Worm (Caenorhabditis elegans) whole organism, young adult: ENCODE results near the gene oig-4.

Source experiments
- B0261.1 ChIP-seq: sonication (generic microtip); optimal IDR thresholded peaks from 2 replicates; lab custom pipeline; 2016; ENCODE audit warnings: mild to moderate bottlenecking, missing genetic modification characterization, moderate library complexity, missing compliant biosample characterization
- D2030.7 ChIP-seq: fragments of 200-800 bp; sonication (Bioruptor generic); IDR thresholded peaks from 2 replicates; pipeline ENCODE4 v1.3.6; 2022; ENCODE audit warnings: missing genetic modification reagents, missing genetic modification characterization, missing compliant biosample characterization
- F23B12.7 ChIP-seq: sonication (generic microtip); optimal IDR thresholded peaks from 2 replicates; lab custom pipeline; 2017; ENCODE audit warnings: missing genetic modification characterization, mild to moderate bottlenecking, missing compliant biosample characterization, antibody characterized with exemption, moderate library complexity; ENCODE audit not compliant: insufficient read depth
- F49E8.2 ChIP-seq: sonication (generic microtip); optimal IDR thresholded peaks from 3 replicates; lab custom pipeline; 2017; ENCODE audit warnings: missing genetic modification characterization, mild to moderate bottlenecking, missing compliant biosample characterization, antibody characterized with exemption, moderate library complexity; ENCODE audit not compliant: insufficient read depth
- K11D2.4 ChIP-seq: fragments of 200-800 bp; sonication (Bioruptor generic); IDR thresholded peaks from 2 replicates; pipeline ENCODE4 v1.3.6; 2022; ENCODE audit warnings: missing genetic modification reagents, missing genetic modification characterization, missing compliant biosample characterization
- K12H6.12 ChIP-seq: fragments of 200-800 bp; sonication (Bioruptor generic); optimal IDR thresholded peaks from 2 replicates; lab custom pipeline; 2018; ENCODE audit warnings: mild to moderate bottlenecking, missing genetic modification characterization, missing compliant biosample characterization
- Y95B8A.8 ChIP-seq: fragments of 200-800 bp; sonication (Bioruptor generic); IDR thresholded peaks from 2 replicates; pipeline ENCODE4 v1.3.6; 2022; ENCODE audit warnings: missing genetic modification reagents, missing genetic modification characterization, missing compliant biosample characterization
- akir-1 ChIP-seq: fragments of 200-800 bp; sonication (Bioruptor generic); optimal IDR thresholded peaks from 2 replicates; lab custom pipeline; 2018; ENCODE audit warnings: mild to moderate bottlenecking, missing genetic modification characterization, moderate library complexity, missing compliant biosample characterization
- ama-1 ChIP-seq, 3 experiments: fragments of 150-350 bp in 1 of 3; sonication (generic microtip) in 2 of 3; optimal IDR thresholded peaks; 2 replicates each; lab custom pipeline; 2014 to 2018; ENCODE audit warnings: missing biosample characterization in 2 of 3, missing genetic modification characterization in 2 of 3, missing genetic modification reagents in 2 of 3
- attf-6 ChIP-seq: fragments of 200-800 bp; sonication (Bioruptor generic); IDR thresholded peaks from 2 replicates; pipeline ENCODE4 v1.3.6; 2022; ENCODE audit warnings: missing genetic modification reagents, missing genetic modification characterization, missing compliant biosample characterization
- ceh-27 ChIP-seq: fragments of 200-800 bp; sonication (Bioruptor generic); optimal IDR thresholded peaks from 2 replicates; lab custom pipeline; 2018; ENCODE audit warnings: mild to moderate bottlenecking, missing genetic modification characterization, moderate library complexity, missing compliant biosample characterization
- ceh-58 ChIP-seq: fragments of 200-800 bp; sonication (Bioruptor generic); IDR thresholded peaks from 2 replicates; pipeline ENCODE4 v1.3.6; 2022; ENCODE audit warnings: missing genetic modification characterization, missing compliant biosample characterization
- chd-7 ChIP-seq: sonication (generic microtip); optimal IDR thresholded peaks from 2 replicates; lab custom pipeline; 2016; ENCODE audit warnings: mild to moderate bottlenecking, missing genetic modification characterization, moderate library complexity, missing compliant biosample characterization
- fkh-3 ChIP-seq: sonication (generic microtip); optimal IDR thresholded peaks from 2 replicates; lab custom pipeline; 2016; ENCODE audit warnings: mild to moderate bottlenecking, missing genetic modification characterization, missing compliant biosample characterization
- gei-17 ChIP-seq: fragments of 200-800 bp; sonication (Bioruptor generic); optimal IDR thresholded peaks from 2 replicates; lab custom pipeline; 2018; ENCODE audit warnings: mild to moderate bottlenecking, missing genetic modification characterization, missing compliant biosample characterization
- lir-1 ChIP-seq: fragments of 200-800 bp; sonication (Bioruptor generic); conservative IDR thresholded peaks from 2 replicates; pipeline ENCODE4 v1.3.6; 2022; ENCODE audit warnings: missing genetic modification reagents, missing genetic modification characterization, missing compliant biosample characterization
- lsy-27 ChIP-seq: sonication (generic microtip); optimal IDR thresholded peaks from 2 replicates; lab custom pipeline; 2017; ENCODE audit warnings: missing genetic modification characterization, mild to moderate bottlenecking, missing compliant biosample characterization, antibody characterized with exemption, missing genotype, borderline replicate concordance; ENCODE audit not compliant: insufficient read depth
- madf-6 ChIP-seq: fragments of 200-800 bp; sonication (Bioruptor generic); IDR thresholded peaks from 2 replicates; pipeline ENCODE4 v1.3.6; 2022; ENCODE audit warnings: missing genetic modification reagents, missing genetic modification characterization, missing compliant biosample characterization
- madf-8 ChIP-seq: fragments of 200-800 bp; sonication (Bioruptor generic); conservative IDR thresholded peaks from 2 replicates; pipeline ENCODE4 v1.3.6; 2022; ENCODE audit warnings: missing genetic modification reagents, missing genetic modification characterization, missing compliant biosample characterization
- nfya-1 ChIP-seq: sonication (generic microtip); optimal IDR thresholded peaks from 2 replicates; lab custom pipeline; 2017; ENCODE audit warnings: antibody characterized with exemption, missing compliant biosample characterization, missing genetic modification characterization, borderline replicate concordance; ENCODE audit not compliant: insufficient read depth
- nhr-90 ChIP-seq: sonication (generic microtip); optimal IDR thresholded peaks from 2 replicates; lab custom pipeline; 2016; ENCODE audit warnings: missing genotype, mild to moderate bottlenecking, missing genetic modification characterization, missing compliant biosample characterization
- pbrm-1 ChIP-seq: fragments of 200-800 bp; sonication (Bioruptor generic); IDR thresholded peaks from 2 replicates; pipeline ENCODE4 v1.3.6; 2022; ENCODE audit warnings: missing genetic modification reagents, missing genetic modification characterization, missing compliant biosample characterization
- rcor-1 ChIP-seq: fragments of 200-800 bp; sonication (Bioruptor generic); IDR thresholded peaks from 2 replicates; pipeline ENCODE4 v1.3.6; 2022; ENCODE audit warnings: missing genetic modification reagents, missing genetic modification characterization, missing compliant biosample characterization
- sptf-2 ChIP-seq: fragments of 200-800 bp; sonication (Bioruptor generic); optimal IDR thresholded peaks from 2 replicates; lab custom pipeline; 2018; ENCODE audit warnings: mild to moderate bottlenecking, missing genetic modification characterization, missing compliant biosample characterization
- tbp1 ChIP-seq: fragments of 200-800 bp; sonication (Bioruptor generic); optimal IDR thresholded peaks from 2 replicates; lab custom pipeline; 2018; ENCODE audit warnings: mild to moderate bottlenecking, missing genetic modification characterization, missing compliant biosample characterization
- tbx-9 ChIP-seq: sonication (generic microtip); optimal IDR thresholded peaks from 2 replicates; lab custom pipeline; 2016; ENCODE audit warnings: borderline replicate concordance, missing genetic modification characterization, inconsistent platforms, missing compliant biosample characterization
- zfh-2 ChIP-seq: fragments of 200-800 bp; sonication (Bioruptor generic); conservative IDR thresholded peaks from 2 replicates; pipeline ENCODE4 v1.3.6; 2022; ENCODE audit warnings: missing genetic modification reagents, missing genetic modification characterization, missing compliant biosample characterization
- ztf-22 ChIP-seq: fragments of 200-800 bp; sonication (Bioruptor generic); optimal IDR thresholded peaks from 2 replicates; lab custom pipeline; 2018; ENCODE audit warnings: mild to moderate bottlenecking, missing genetic modification characterization, moderate library complexity, missing compliant biosample characterization
- ztf-26 ChIP-seq: sonication (generic microtip); optimal IDR thresholded peaks from 2 replicates; lab custom pipeline; 2017; ENCODE audit warnings: missing genetic modification characterization, missing compliant biosample characterization
- ztf-28 ChIP-seq: fragments of 200-800 bp; sonication (Bioruptor generic); IDR thresholded peaks from 2 replicates; pipeline ENCODE4 v1.3.6; 2022; ENCODE audit warnings: missing genetic modification reagents, missing genetic modification characterization, missing compliant biosample characterization

oig-4 gene

DNA sequence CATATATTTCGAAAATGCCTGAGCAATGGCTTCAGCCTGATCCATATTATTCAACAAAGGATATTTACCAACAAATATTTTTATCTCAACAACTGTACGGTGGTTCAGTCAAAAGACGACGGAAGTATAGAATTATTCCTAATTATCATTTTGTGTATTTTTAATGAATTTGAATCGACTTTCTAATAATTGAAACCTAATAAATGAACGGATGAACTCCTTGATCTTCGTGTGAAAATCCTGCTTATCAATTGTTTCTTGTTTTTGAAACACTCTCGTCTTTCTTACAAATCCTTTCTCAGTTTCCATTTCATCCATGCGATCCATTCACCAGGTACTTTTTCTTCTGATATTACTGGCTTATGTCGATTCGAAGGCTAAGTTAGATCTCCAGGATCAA is 37.7 kb upstream of the oig-4 start, which contains the start of gene F35D2.1:
TSS of gene F35D2.1 (plus strand) at position 301 of the 400 bp plus-strand sequence.
- no peak for TF ChIP-seq nfya-1 (tag; lab: Kevin White, UChicago)
- TF ChIP-seq F23B12.7 (tag; lab: Kevin White, UChicago), result no peak
- no peak for TF ChIP-seq attf-6 (GFP tag; lab: Robert Waterston, UW)
- no peak for TF ChIP-seq tbx-9
- TF ChIP-seq, all 124 proteins: peak for 0

ce11 chrII:7577412-7577811 is 35.9 kb upstream of the oig-4 start, which contains the start of gene F35D2.6:
F35D2.6 (plus strand) TSS chrII:7577712.
- TF ChIP-seq Y95B8A.8 (GFP tag; lab: Robert Waterston, UW) (no peak), F49E8.2 (tag; lab: Kevin White, UChicago) (no peak), B0261.1 (tag; lab: Kevin White, UChicago) (no peak), D2030.7 (GFP tag; lab: Robert Waterston, UW) (no peak)

DNA sequence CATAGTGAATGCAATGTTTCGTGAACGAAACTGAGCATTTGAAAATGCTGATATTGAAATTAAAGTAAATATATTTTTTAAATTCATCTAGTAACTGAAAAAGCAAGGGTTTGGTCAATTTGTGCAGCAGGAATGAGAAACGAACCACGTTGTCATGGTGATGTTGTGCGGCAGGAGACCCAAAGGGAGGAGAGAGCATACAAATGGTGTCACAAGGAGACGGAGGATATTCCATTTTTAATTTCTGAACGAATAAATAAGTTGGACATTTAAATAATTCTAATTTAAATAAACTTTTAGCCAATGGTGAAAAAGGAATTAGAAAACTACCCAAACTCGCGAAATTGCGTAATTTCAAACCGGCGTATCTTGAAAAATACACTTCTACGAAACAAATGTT is 29.8 kb upstream of the oig-4 start, which contains the start of gene mks-3:
TSS of gene mks-3 (minus strand) at position 101 of the 400 bp plus-strand sequence.
- TF ChIP-seq madf-6 (GFP tag; lab: Robert Waterston, UW) (no peak), ztf-28 (GFP tag; lab: Robert Waterston, UW) (no peak), D2030.7 (GFP tag; lab: Robert Waterston, UW) (no peak), fkh-3 (no peak)

DNA sequence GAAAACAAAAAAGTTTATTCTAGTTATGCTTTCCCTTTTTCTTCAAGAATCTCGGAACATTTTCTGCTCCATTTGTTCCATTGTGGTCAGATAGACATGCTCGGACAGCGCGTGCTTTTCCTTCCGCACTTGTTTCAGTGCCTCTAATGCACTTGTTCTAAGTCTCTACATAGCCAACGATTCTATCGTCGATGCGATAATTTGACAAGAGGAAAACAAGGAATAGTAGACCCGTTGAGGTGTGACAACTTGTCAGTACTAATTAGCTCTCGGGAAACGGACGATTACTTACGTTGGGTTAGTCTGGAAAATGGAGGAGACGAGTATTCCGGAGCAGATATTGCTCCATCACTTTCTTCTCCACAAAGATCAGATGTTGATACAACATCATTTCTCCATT is 25.0 kb upstream of the oig-4 start:
- TF ChIP-seq tbp1 (no peak), ceh-58 (GFP tag; lab: Robert Waterston, UW) (no peak), lsy-27 (no peak), ztf-22 (GFP tag; lab: Kevin White, UChicago) (no peak), F23B12.7 (tag; lab: Kevin White, UChicago) (no peak), ama-1 (optimal IDR thresholded peaks at IDR 0.05; lab: Kevin White, UChicago) (no peak), ama-1 (GFP tag; optimal IDR thresholded peaks at IDR 0.05; lab: Kevin White, UChicago) (no peak), nhr-90 (tag; lab: Kevin White, UChicago) (no peak), akir-1 (GFP tag; lab: Kevin White, UChicago) (no peak), pbrm-1 (GFP tag; lab: Robert Waterston, UW) (no peak)
- TF ChIP-seq, all 124 proteins: peak for 0

DNA sequence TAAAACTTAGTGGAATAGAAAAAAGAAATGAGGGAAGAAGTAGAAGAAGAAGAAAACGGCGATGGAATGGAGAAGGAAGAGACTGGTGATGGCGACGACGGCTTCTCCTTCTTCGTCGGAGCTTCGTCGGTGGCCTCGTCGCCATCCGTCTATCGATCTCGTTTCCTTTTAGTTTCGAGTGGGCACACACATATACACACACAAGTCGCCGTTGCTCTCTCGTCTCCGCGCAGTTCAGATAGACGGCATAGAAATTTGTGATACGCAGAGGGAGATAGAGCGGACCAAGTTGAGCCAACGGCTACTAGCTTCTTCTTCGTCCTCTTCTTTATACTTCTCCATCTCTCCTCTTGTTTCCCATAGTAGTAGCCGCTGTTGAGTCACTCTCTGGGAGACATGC is 20.1 kb upstream of the oig-4 start:
- TF ChIP-seq ztf-26 (no peak), sptf-2 (no peak), madf-8 (GFP tag; lab: Robert Waterston, UW) (no peak), K12H6.12 (tag; lab: Kevin White, UChicago) (peak; percentile 37), lir-1 (no peak), rcor-1 (GFP tag; lab: Robert Waterston, UW) (peak; percentile 46; the same call in 1 of the 2 replicates), chd-7 (tag; lab: Kevin White, UChicago) (peak; percentile 25), ceh-27 (GFP tag; lab: Kevin White, UChicago) (peak; percentile 18), zfh-2 (peak; percentile 79), K11D2.4 (GFP tag; lab: Robert Waterston, UW) (0 out of 2 replicates have a peak, but pooled peaks have one; percentile 25), gei-17 (no peak)
